Worm (Caenorhabditis elegans) whole organism, midembryonic: ENCODE results near the gene Y53C12A.11.

Source experiments
- cog-1 ChIP-seq: sonication (generic microtip); optimal IDR thresholded peaks from 2 replicates; lab custom pipeline; 2016; ENCODE audit warnings: missing genetic modification characterization, missing compliant biosample characterization
- flt-1 ChIP-seq: fragments of 200-800 bp; sonication (Bioruptor generic); IDR thresholded peaks from 2 replicates; pipeline ENCODE4 v1.3.6; 2022; ENCODE audit warnings: missing genetic modification characterization, missing compliant biosample characterization
- klf-2 ChIP-seq: fragments of 200-800 bp; sonication (Bioruptor generic); conservative IDR thresholded peaks from 2 replicates; pipeline ENCODE4 v1.3.6; 2022; ENCODE audit warnings: missing genetic modification reagents, missing genetic modification characterization, missing compliant biosample characterization
- ref-1 ChIP-seq: fragments of 200-800 bp; sonication (Bioruptor generic); conservative IDR thresholded peaks from 2 replicates; pipeline ENCODE4 v1.3.6; 2022; ENCODE audit warnings: missing genetic modification reagents, missing genetic modification characterization, missing compliant biosample characterization
- tab-1 ChIP-seq: fragments of 200-800 bp; sonication (Bioruptor generic); IDR thresholded peaks from 2 replicates; pipeline ENCODE4 v1.3.6; 2022; ENCODE audit warnings: missing genetic modification characterization, missing compliant biosample characterization
- ztf-23 ChIP-seq: fragments of 200-800 bp; sonication (Bioruptor generic); IDR thresholded peaks from 2 replicates; pipeline ENCODE4 v1.3.6; 2022; ENCODE audit warnings: missing genetic modification reagents, missing genetic modification characterization, missing compliant biosample characterization

- TF ChIP-seq flt-1 (GFP tag; lab: Robert Waterston, UW) (no peak), klf-2 (GFP tag; lab: Robert Waterston, UW) (no peak), ztf-23 (GFP tag; lab: Robert Waterston, UW) (no peak), cog-1 (no peak), ref-1 (GFP tag; lab: Robert Waterston, UW) (no peak), tab-1 (GFP tag; lab: Robert Waterston, UW) (no peak)
These were observed 10.0 kb upstream of the Y53C12A.11 start for ce11 chrII:9728506-9728905.
